Worm (Caenorhabditis elegans) whole organism, young adult: ENCODE data around the gene btb-14.

Source experiments
- C06A6.2 ChIP-seq: fragments of 200-800 bp; sonication (Bioruptor generic); conservative IDR thresholded peaks from 2 replicates; pipeline ENCODE4 v1.3.6; 2022; ENCODE audit warnings: missing genetic modification characterization, missing compliant biosample characterization
- F10E7.11 ChIP-seq: sonication (generic microtip); optimal IDR thresholded peaks from 2 replicates; lab custom pipeline; 2017; ENCODE audit warnings: mild to moderate bottlenecking, missing genetic modification characterization, moderate library complexity, missing compliant biosample characterization
- F22D6.2 ChIP-seq: sonication (generic microtip); optimal IDR thresholded peaks from 2 replicates; lab custom pipeline; 2016; ENCODE audit warnings: mild to moderate bottlenecking, missing genetic modification characterization, missing compliant biosample characterization
- F52B5.7 ChIP-seq: sonication (generic microtip); optimal IDR thresholded peaks from 2 replicates; lab custom pipeline; 2016; ENCODE audit warnings: mild to moderate bottlenecking, missing genetic modification characterization, missing compliant biosample characterization
- K11D2.4 ChIP-seq: fragments of 200-800 bp; sonication (Bioruptor generic); IDR thresholded peaks from 2 replicates; pipeline ENCODE4 v1.3.6; 2022; ENCODE audit warnings: missing genetic modification reagents, missing genetic modification characterization, missing compliant biosample characterization
- T07F8.4 ChIP-seq: sonication (generic microtip); optimal IDR thresholded peaks from 2 replicates; lab custom pipeline; 2016; ENCODE audit warnings: mild to moderate bottlenecking, missing genetic modification characterization, moderate library complexity, missing compliant biosample characterization
- T26A5.8 ChIP-seq: sonication (generic microtip); optimal IDR thresholded peaks from 2 replicates; lab custom pipeline; 2016; ENCODE audit warnings: missing genetic modification characterization, missing compliant biosample characterization
- Y53F4B.3 ChIP-seq: fragments of 200-800 bp; sonication (Bioruptor generic); IDR thresholded peaks from 2 replicates; pipeline ENCODE4 v1.3.6; 2022; ENCODE audit warnings: missing genetic modification reagents, missing genetic modification characterization, missing compliant biosample characterization
- Y53G8AR.9 ChIP-seq: fragments of 200-800 bp; sonication (Bioruptor generic); conservative IDR thresholded peaks from 2 replicates; pipeline ENCODE4 v1.3.6; 2022; ENCODE audit warnings: missing genetic modification reagents, missing genetic modification characterization, missing compliant biosample characterization
- Y56A3A.18 ChIP-seq: fragments of 200-800 bp; sonication (Bioruptor generic); IDR thresholded peaks from 2 replicates; pipeline ENCODE4 v1.3.6; 2022; ENCODE audit warnings: missing genetic modification reagents, missing genetic modification characterization, missing compliant biosample characterization
- aptf-3 ChIP-seq: fragments of 200-800 bp; sonication (Bioruptor generic); IDR thresholded peaks from 2 replicates; pipeline ENCODE4 v1.3.6; 2022; ENCODE audit warnings: missing genetic modification characterization, missing compliant biosample characterization
- atf-7 ChIP-seq: sonication (generic microtip); optimal IDR thresholded peaks from 2 replicates; lab custom pipeline; 2017; ENCODE audit warnings: mild to moderate bottlenecking, missing genetic modification characterization, missing compliant biosample characterization
- athp-1 ChIP-seq: sonication (generic microtip); optimal IDR thresholded peaks from 2 replicates; lab custom pipeline; 2017; ENCODE audit warnings: mild to moderate bottlenecking, missing genetic modification characterization, missing compliant biosample characterization
- attf-5 ChIP-seq: fragments of 200-800 bp; sonication (Bioruptor generic); optimal IDR thresholded peaks from 2 replicates; lab custom pipeline; 2018; ENCODE audit warnings: mild to moderate bottlenecking, missing genetic modification characterization, missing compliant biosample characterization
- attf-6 ChIP-seq: fragments of 200-800 bp; sonication (Bioruptor generic); IDR thresholded peaks from 2 replicates; pipeline ENCODE4 v1.3.6; 2022; ENCODE audit warnings: missing genetic modification reagents, missing genetic modification characterization, missing compliant biosample characterization
- ccch-3 ChIP-seq: fragments of 200-800 bp; sonication (Bioruptor generic); optimal IDR thresholded peaks from 2 replicates; lab custom pipeline; 2018; ENCODE audit warnings: mild to moderate bottlenecking, missing genetic modification characterization, missing compliant biosample characterization
- cebp-1 ChIP-seq, 2 experiments: fragments of 200-800 bp in 1 of 2; sonication (Bioruptor generic) in 1 of 2; sonication (generic microtip) in 1 of 2; IDR thresholded peaks in 1 of 2; optimal IDR thresholded peaks in 1 of 2; 2 replicates each; pipeline versions ENCODE4 v1.3.6 to Lab custom; 2017 to 2022; ENCODE audit warnings: missing compliant biosample characterization in 2 of 2, missing genetic modification characterization in 2 of 2, mild to moderate bottlenecking in 1 of 2, missing genetic modification reagents in 1 of 2, moderate library complexity in 1 of 2
- ceh-100 ChIP-seq: fragments of 200-800 bp; sonication (Bioruptor generic); IDR thresholded peaks from 2 replicates; pipeline ENCODE4 v1.3.6; 2022; ENCODE audit warnings: missing genetic modification reagents, missing genetic modification characterization, missing compliant biosample characterization
- ceh-91 ChIP-seq: fragments of 200-800 bp; sonication (Bioruptor generic); IDR thresholded peaks from 2 replicates; pipeline ENCODE4 v1.3.6; 2022; ENCODE audit warnings: missing genetic modification reagents, missing genetic modification characterization, missing compliant biosample characterization
- efl-1 ChIP-seq: fragments of 150-350 bp; optimal IDR thresholded peaks from 2 replicates; lab custom pipeline; 2014; ENCODE audit warnings: missing biosample characterization, missing genetic modification reagents, missing genetic modification characterization
- egl-18 ChIP-seq: fragments of 200-800 bp; sonication (Bioruptor generic); IDR thresholded peaks from 2 replicates; pipeline ENCODE4 v1.3.6; 2022; ENCODE audit warnings: missing genetic modification reagents, missing genetic modification characterization, missing compliant biosample characterization
- ekl-4 ChIP-seq: fragments of 200-800 bp; sonication (Bioruptor generic); IDR thresholded peaks from 2 replicates; pipeline ENCODE4 v1.3.6; 2022; ENCODE audit warnings: missing genetic modification reagents, missing genetic modification characterization, missing compliant biosample characterization
- him-1 ChIP-seq: sonication (generic microtip); optimal IDR thresholded peaks from 2 replicates; lab custom pipeline; 2016; ENCODE audit warnings: missing genotype, missing genetic modification reagents, missing genetic modification characterization, missing compliant biosample characterization
- hmg-1.2 ChIP-seq: fragments of 200-800 bp; sonication (Bioruptor generic); IDR thresholded peaks from 2 replicates; pipeline ENCODE4 v1.3.6; 2022; ENCODE audit warnings: missing genetic modification reagents, missing genetic modification characterization, missing compliant biosample characterization
- let-526 ChIP-seq: fragments of 200-800 bp; sonication (Bioruptor generic); IDR thresholded peaks from 2 replicates; pipeline ENCODE4 v1.3.6; 2022; ENCODE audit warnings: missing genetic modification reagents, missing genetic modification characterization, missing compliant biosample characterization
- lin-26 ChIP-seq: fragments of 200-800 bp; sonication (Bioruptor generic); IDR thresholded peaks from 2 replicates; pipeline ENCODE4 v1.3.6; 2022; ENCODE audit warnings: missing genetic modification reagents, missing genetic modification characterization, missing compliant biosample characterization
- lin-35 ChIP-seq, 3 experiments: fragments of 150-350 bp in 2 of 3; sonication (generic microtip) in 1 of 3; optimal IDR thresholded peaks; 2 replicates each; lab custom pipeline; 2014 to 2018; ENCODE audit warnings: missing biosample characterization in 3 of 3, missing genetic modification characterization in 3 of 3, missing genetic modification reagents in 3 of 3
- mcd-1 ChIP-seq: fragments of 200-800 bp; sonication (Bioruptor generic); IDR thresholded peaks from 2 replicates; pipeline ENCODE4 v1.3.6; 2022; ENCODE audit warnings: missing genetic modification reagents, missing genetic modification characterization, missing compliant biosample characterization
- nfya-2 ChIP-seq: fragments of 200-800 bp; sonication (Bioruptor generic); IDR thresholded peaks from 2 replicates; pipeline ENCODE4 v1.3.6; 2022; ENCODE audit warnings: missing genetic modification reagents, missing genetic modification characterization, missing compliant biosample characterization
- nhr-120 ChIP-seq: fragments of 200-800 bp; sonication (Bioruptor generic); IDR thresholded peaks from 2 replicates; pipeline ENCODE4 v1.3.6; 2022; ENCODE audit warnings: missing genetic modification characterization, missing compliant biosample characterization
- nhr-80 ChIP-seq: sonication (generic microtip); optimal IDR thresholded peaks from 2 replicates; lab custom pipeline; 2016; ENCODE audit warnings: missing genetic modification characterization, missing compliant biosample characterization
- pbrm-1 ChIP-seq: fragments of 200-800 bp; sonication (Bioruptor generic); IDR thresholded peaks from 2 replicates; pipeline ENCODE4 v1.3.6; 2022; ENCODE audit warnings: missing genetic modification reagents, missing genetic modification characterization, missing compliant biosample characterization
- repo-1 ChIP-seq: sonication (generic microtip); optimal IDR thresholded peaks from 2 replicates; lab custom pipeline; 2017; ENCODE audit warnings: mild to moderate bottlenecking, missing genetic modification characterization, missing compliant biosample characterization
- rpc-1 ChIP-seq, 2 experiments: fragments of 150-350 bp in 1 of 2; sonication (generic microtip) in 1 of 2; optimal IDR thresholded peaks; 2 replicates each; lab custom pipeline; 2014 to 2018; ENCODE audit warnings: missing biosample characterization in 1 of 2, missing genetic modification characterization in 1 of 2, missing genetic modification reagents in 1 of 2, missing genotype in 1 of 2
- sdz-38 ChIP-seq: sonication (generic microtip); optimal IDR thresholded peaks from 2 replicates; lab custom pipeline; 2016; ENCODE audit warnings: missing genotype, missing genetic modification characterization, missing compliant biosample characterization
- snpc-3.4 ChIP-seq: sonication (generic microtip); optimal IDR thresholded peaks from 2 replicates; lab custom pipeline; 2017; ENCODE audit warnings: missing genetic modification characterization, mild to moderate bottlenecking, missing compliant biosample characterization, antibody characterized with exemption, moderate library complexity, missing genotype, missing genetic modification reagents
- snpc-4 ChIP-seq, 5 experiments: fragments of 150-350 bp in 1 of 5; sonication (generic microtip) in 4 of 5; optimal IDR thresholded peaks; 2 replicates each; lab custom pipeline; 2014 to 2018; ENCODE audit warnings: missing genetic modification characterization in 5 of 5, missing biosample characterization in 3 of 5, antibody characterized with exemption in 2 of 5, mild to moderate bottlenecking in 2 of 5, missing compliant biosample characterization in 2 of 5, missing genotype in 2 of 5, moderate library complexity in 2 of 5, missing genetic modification reagents in 1 of 5
- zim-3 ChIP-seq: sonication (generic microtip); optimal IDR thresholded peaks from 2 replicates; lab custom pipeline; 2017; ENCODE audit warnings: mild to moderate bottlenecking, missing genetic modification characterization, moderate library complexity, missing compliant biosample characterization
- ztf-18 ChIP-seq: sonication (generic microtip); optimal IDR thresholded peaks from 2 replicates; lab custom pipeline; 2016; ENCODE audit warnings: missing genotype, mild to moderate bottlenecking, missing genetic modification characterization, missing compliant biosample characterization

The btb-14 gene

ce11 chrII:12344787-12345186, 38.5 kb upstream of the btb-14 start, which contains the start of gene C44C11.6 (continued):
- TF ChIP-seq rpc-1 (optimal IDR thresholded peaks at IDR 0.05; lab: Kevin White, UChicago) (no peak), rpc-1 (tag; optimal IDR thresholded peaks at IDR 0.05; lab: Kevin White, UChicago) (peak; percentile 48), ceh-100 (no peak), atf-7 (tag; lab: Kevin White, UChicago) (peak; percentile 32), F52B5.7 (tag; lab: Kevin White, UChicago) (peak; percentile 64), cebp-1 (GFP tag; IDR thresholded peaks at IDR 0.05; lab: Robert Waterston, UW) (no peak), cebp-1 (tag; optimal IDR thresholded peaks at IDR 0.05; lab: Kevin White, UChicago) (peak; percentile 12), C06A6.2 (GFP tag; lab: Robert Waterston, UW) (no peak)
- TF ChIP-seq, all 124 proteins: peak for 19

DNA sequence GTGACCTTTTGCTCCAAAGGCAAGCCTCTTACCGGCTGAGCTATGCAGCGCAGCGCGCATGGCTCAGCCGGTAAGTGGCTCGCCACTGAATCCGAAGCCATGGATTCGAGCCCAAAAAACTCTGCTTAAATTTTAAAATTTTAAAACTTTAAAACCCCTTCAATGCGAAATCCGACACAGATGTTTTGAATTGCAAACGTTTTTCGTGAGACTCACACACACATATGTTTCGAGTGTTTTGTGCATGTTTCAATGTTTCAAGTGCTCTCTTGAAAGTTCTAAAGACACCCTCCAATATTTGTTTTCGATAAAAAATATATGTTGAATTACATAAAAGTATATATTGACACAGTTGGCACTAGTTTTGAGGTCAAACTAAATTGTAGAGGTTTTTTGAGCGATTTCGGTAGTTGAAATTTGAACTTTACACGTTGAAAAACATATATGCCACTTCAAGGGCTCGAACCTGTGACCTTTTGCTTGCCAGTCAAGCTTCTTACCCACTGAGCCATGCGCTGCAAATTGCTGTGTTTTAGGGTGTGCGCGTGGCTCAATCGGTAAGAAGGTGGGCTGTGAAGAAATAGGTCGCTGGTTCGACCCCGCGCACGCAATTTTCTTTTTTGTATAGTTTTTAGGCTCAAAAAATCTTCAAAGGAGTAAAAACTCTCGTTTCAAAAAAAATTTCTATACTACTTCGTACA, 36.8 kb upstream of the btb-14 start:
- TF ChIP-seq atf-7 (tag; lab: Kevin White, UChicago) (no peak), repo-1 (tag; lab: Kevin White, UChicago) (no peak), T26A5.8 (tag; lab: Kevin White, UChicago) (no peak), snpc-3.4 (tag; lab: Kevin White, UChicago) (no peak), Y53F4B.3 (GFP tag; lab: Robert Waterston, UW) (no peak), sdz-38 (tag; lab: Kevin White, UChicago) (no peak), ccch-3 (no peak), egl-18 (GFP tag; lab: Robert Waterston, UW) (no peak), nfya-2 (no peak), K11D2.4 (GFP tag; lab: Robert Waterston, UW) (no peak), snpc-4 (GFP tag; optimal IDR thresholded peaks at IDR 0.05; lab: Kevin White, UChicago) (no peak), snpc-4 (tag; optimal IDR thresholded peaks at IDR 0.05; lab: Kevin White, UChicago) (no peak), ztf-18 (no peak), F10E7.11 (no peak)
- TF ChIP-seq, all 124 proteins: peak for 0

DNA sequence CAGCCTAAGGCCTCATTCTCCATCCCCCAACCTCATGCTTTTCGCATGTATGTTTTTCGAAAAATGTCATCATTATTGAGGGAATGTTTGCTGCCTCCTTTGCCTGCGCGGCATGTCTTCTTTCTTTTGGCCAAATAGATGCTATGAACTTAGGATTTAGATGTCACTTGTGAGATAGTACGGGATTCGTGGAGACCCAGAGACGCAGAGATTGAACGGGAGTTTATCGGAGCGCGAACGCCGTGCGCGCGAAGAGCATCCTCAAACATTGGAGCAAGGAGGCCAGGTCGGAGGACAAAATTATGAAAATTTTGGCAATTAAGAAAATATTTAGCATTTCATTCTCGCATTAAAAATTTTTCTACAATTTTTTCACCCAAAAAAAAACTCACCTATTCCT, 34.3 kb upstream of the btb-14 start:
- TF ChIP-seq zim-3 (no peak), hmg-1.2 (GFP tag; lab: Robert Waterston, UW) (peak; percentile 72)

DNA sequence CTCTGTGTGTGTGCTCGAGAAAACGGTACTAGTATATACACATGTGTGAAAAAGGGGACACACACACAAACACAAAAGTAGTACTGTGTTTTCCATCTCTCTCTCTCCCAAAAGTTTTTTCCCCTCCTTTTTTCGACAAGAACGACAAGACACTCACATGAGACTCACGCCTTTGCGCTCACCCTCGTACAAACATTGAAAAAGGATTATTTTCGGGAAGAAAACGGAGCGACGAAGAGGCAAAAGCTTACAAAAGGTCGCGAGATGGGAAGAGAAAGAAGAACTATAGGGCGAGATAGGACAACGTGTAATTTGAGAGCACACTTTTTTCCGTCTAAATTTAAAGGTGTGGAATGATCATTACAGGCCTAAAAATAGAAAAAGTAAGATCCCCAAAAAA, 33.4 kb upstream of the btb-14 start:
- TF ChIP-seq T07F8.4 (tag; lab: Kevin White, UChicago) (no peak), mcd-1 (no peak), cebp-1 (GFP tag; IDR thresholded peaks at IDR 0.05; lab: Robert Waterston, UW) (no peak), cebp-1 (tag; optimal IDR thresholded peaks at IDR 0.05; lab: Kevin White, UChicago) (peak; percentile 4), attf-5 (GFP tag; lab: Kevin White, UChicago) (no peak), nhr-80 (tag; lab: Kevin White, UChicago) (peak; percentile 45)

DNA sequence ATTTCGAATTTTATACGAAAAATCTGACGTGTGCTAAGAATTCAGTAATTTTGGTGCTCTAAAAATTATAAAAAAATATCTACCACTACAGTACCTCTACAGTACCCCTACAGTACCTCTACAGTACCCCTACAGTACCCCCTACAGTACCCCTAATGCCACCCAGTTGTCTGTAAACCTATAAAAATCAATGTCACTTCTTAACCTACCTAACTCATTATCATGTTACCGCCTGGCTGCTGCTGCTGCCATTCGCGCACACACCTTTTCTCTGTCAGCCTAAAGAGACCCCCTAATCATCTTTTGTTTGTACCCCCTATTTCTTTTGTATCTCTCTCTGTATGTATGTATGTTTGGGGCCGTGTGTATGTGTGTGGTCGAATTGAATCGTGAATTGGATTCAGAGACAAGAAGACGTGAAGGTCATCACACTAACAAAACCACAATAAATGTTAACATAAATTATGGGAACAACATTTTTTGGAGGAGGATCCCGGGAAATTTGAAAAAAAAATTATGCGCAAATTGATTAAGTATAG, 32.5 kb upstream of the btb-14 start:
- TF ChIP-seq pbrm-1 (no peak), nhr-120 (no peak), ceh-91 (GFP tag; lab: Robert Waterston, UW) (no peak), him-1 (tag; lab: Kevin White, UChicago) (no peak), ekl-4 (GFP tag; lab: Robert Waterston, UW) (no peak), Y53G8AR.9 (GFP tag; lab: Robert Waterston, UW) (no peak), efl-1 (no peak), T07F8.4 (tag; lab: Kevin White, UChicago) (no peak), F22D6.2 (tag; lab: Kevin White, UChicago) (no peak), let-526 (GFP tag; lab: Robert Waterston, UW) (no peak), aptf-3 (GFP tag; lab: Robert Waterston, UW) (no peak), sdz-38 (tag; lab: Kevin White, UChicago) (no peak), ccch-3 (no peak), lin-35 (GFP tag; optimal IDR thresholded peaks at IDR 0.05; lab: Kevin White, UChicago) (no peak), Y56A3A.18 (GFP tag; lab: Robert Waterston, UW) (no peak), F10E7.11 (no peak), attf-6 (GFP tag; lab: Robert Waterston, UW) (no peak), athp-1 (no peak), cebp-1 (GFP tag; IDR thresholded peaks at IDR 0.05; lab: Robert Waterston, UW) (no peak), cebp-1 (tag; optimal IDR thresholded peaks at IDR 0.05; lab: Kevin White, UChicago) (no peak), lin-26 (GFP tag; lab: Robert Waterston, UW) (no peak)
